Worm (Caenorhabditis elegans) whole organism, L2 larva: Measurements from ENCODE around the gene srx-122.

Source experiments
- C34F6.9 ChIP-seq: fragments of 150-350 bp; optimal IDR thresholded peaks from 2 replicates; lab custom pipeline; 2014; ENCODE audit warnings: missing biosample characterization, missing genetic modification characterization
- F13H6.1 ChIP-seq: sonication (generic microtip); optimal IDR thresholded peaks from 2 replicates; lab custom pipeline; 2016; ENCODE audit warnings: missing genetic modification characterization, missing compliant biosample characterization
- Y55F3AM.14 ChIP-seq: fragments of 200-800 bp; sonication (Bioruptor generic); optimal IDR thresholded peaks from 2 replicates; lab custom pipeline; 2018; ENCODE audit warnings: mild to moderate bottlenecking, missing genetic modification characterization, missing compliant biosample characterization
- ZK546.5 ChIP-seq: sonication (generic microtip); optimal IDR thresholded peaks from 2 replicates; lab custom pipeline; 2017; ENCODE audit warnings: missing biosample characterization, missing genetic modification characterization
- alr-1 ChIP-seq: fragments of 150-350 bp; optimal IDR thresholded peaks from 2 replicates; lab custom pipeline; 2014; ENCODE audit warnings: missing biosample characterization, missing genetic modification characterization
- ama-1 ChIP-seq: fragments of 150-350 bp; optimal IDR thresholded peaks from 2 replicates; lab custom pipeline; 2018; ENCODE audit warnings: inconsistent platforms
- blmp-1 ChIP-seq: sonication (generic microtip); optimal IDR thresholded peaks from 2 replicates; lab custom pipeline; 2017; ENCODE audit warnings: missing genetic modification characterization, mild to moderate bottlenecking, missing compliant biosample characterization, antibody characterized with exemption, moderate library complexity; ENCODE audit not compliant: insufficient read depth
- ceh-16 ChIP-seq: fragments of 150-350 bp; optimal IDR thresholded peaks from 2 replicates; lab custom pipeline; 2014; ENCODE audit warnings: missing biosample characterization, missing genetic modification characterization
- ceh-82 ChIP-seq: fragments of 150-350 bp; optimal IDR thresholded peaks from 2 replicates; lab custom pipeline; 2014; ENCODE audit warnings: missing biosample characterization, missing genetic modification characterization
- crh-2 ChIP-seq: sonication (generic microtip); optimal IDR thresholded peaks from 2 replicates; lab custom pipeline; 2017; ENCODE audit warnings: missing biosample characterization, missing genetic modification characterization
- dmd-4 ChIP-seq: sonication (generic microtip); optimal IDR thresholded peaks from 2 replicates; lab custom pipeline; 2017; ENCODE audit warnings: missing biosample characterization, missing genetic modification characterization
- egl-27 ChIP-seq: sonication (generic microtip); optimal IDR thresholded peaks from 3 replicates; lab custom pipeline; 2017; ENCODE audit warnings: missing biosample characterization, missing genetic modification reagents, missing genetic modification characterization
- elt-1 ChIP-seq: fragments of 150-350 bp; optimal IDR thresholded peaks from 2 replicates; lab custom pipeline; 2014; ENCODE audit warnings: missing biosample characterization, missing genetic modification characterization
- elt-3 ChIP-seq: sonication (generic microtip); optimal IDR thresholded peaks from 2 replicates; lab custom pipeline; 2017; ENCODE audit warnings: missing biosample characterization, missing genetic modification characterization
- fos-1 ChIP-seq: fragments of 150-350 bp; optimal IDR thresholded peaks from 2 replicates; lab custom pipeline; 2014; ENCODE audit warnings: missing biosample characterization, missing genetic modification characterization
- gmeb-1 ChIP-seq: fragments of 150-350 bp; optimal IDR thresholded peaks from 2 replicates; lab custom pipeline; 2014; ENCODE audit warnings: missing biosample characterization, missing genetic modification characterization
- lin-11 ChIP-seq: fragments of 150-350 bp; sonication (generic microtip); optimal IDR thresholded peaks from 2 replicates; lab custom pipeline; 2014; ENCODE audit warnings: missing biosample characterization, missing genetic modification characterization, inconsistent platforms, mixed read lengths
- lin-13 ChIP-seq: fragments of 150-350 bp; optimal IDR thresholded peaks from 2 replicates; lab custom pipeline; 2014; ENCODE audit warnings: missing biosample characterization, missing genetic modification reagents, missing genetic modification characterization
- lsy-2 ChIP-seq, 2 experiments: fragments of 150-350 bp in 1 of 2; sonication (generic microtip) in 1 of 2; optimal IDR thresholded peaks; 2 replicates each; lab custom pipeline; 2014 to 2017; ENCODE audit warnings: missing biosample characterization in 2 of 2, missing genetic modification characterization in 2 of 2
- mab-5 ChIP-seq: fragments of 150-350 bp; optimal IDR thresholded peaks from 2 replicates; lab custom pipeline; 2014; ENCODE audit warnings: missing biosample characterization, missing genetic modification characterization
- mbf-1 ChIP-seq: sonication (generic microtip); optimal IDR thresholded peaks from 2 replicates; lab custom pipeline; 2017; ENCODE audit warnings: missing biosample characterization, missing genetic modification characterization
- mdl-1 ChIP-seq, 2 experiments: fragments of 150-350 bp in 1 of 2; sonication (generic microtip) in 1 of 2; optimal IDR thresholded peaks; 2 replicates each; lab custom pipeline; 2017; ENCODE audit warnings: missing biosample characterization in 2 of 2, missing genetic modification characterization in 2 of 2
- nhr-11 ChIP-seq: fragments of 150-350 bp; optimal IDR thresholded peaks from 2 replicates; lab custom pipeline; 2014; ENCODE audit warnings: missing biosample characterization, missing genetic modification characterization
- nhr-129 ChIP-seq: fragments of 150-350 bp; optimal IDR thresholded peaks from 2 replicates; lab custom pipeline; 2014; ENCODE audit warnings: missing biosample characterization, missing genetic modification characterization
- nhr-21 ChIP-seq: fragments of 150-350 bp; optimal IDR thresholded peaks from 2 replicates; lab custom pipeline; 2014; ENCODE audit warnings: missing biosample characterization, missing genetic modification characterization
- nhr-237 ChIP-seq: fragments of 150-350 bp; optimal IDR thresholded peaks from 2 replicates; lab custom pipeline; 2014; ENCODE audit warnings: missing biosample characterization, missing genetic modification characterization
- nhr-25 ChIP-seq: fragments of 150-350 bp; sonication (generic microtip); optimal IDR thresholded peaks from 3 replicates; lab custom pipeline; 2014; ENCODE audit warnings: missing biosample characterization, missing genetic modification characterization
- nhr-6 ChIP-seq: fragments of 150-350 bp; optimal IDR thresholded peaks from 2 replicates; lab custom pipeline; 2014; ENCODE audit warnings: missing biosample characterization, missing genetic modification characterization
- peb-1 ChIP-seq: fragments of 150-350 bp; optimal IDR thresholded peaks from 2 replicates; lab custom pipeline; 2014; ENCODE audit warnings: missing biosample characterization, missing genetic modification characterization
- sem-4 ChIP-seq: fragments of 150-350 bp; optimal IDR thresholded peaks from 2 replicates; lab custom pipeline; 2014; ENCODE audit warnings: missing biosample characterization, missing genetic modification reagents, missing genetic modification characterization
- sma-3 ChIP-seq: sonication (generic microtip); optimal IDR thresholded peaks from 2 replicates; lab custom pipeline; 2016; ENCODE audit warnings: missing genetic modification reagents, missing genetic modification characterization, missing compliant biosample characterization
- sma-9 ChIP-seq, 2 experiments: fragments of 150-350 bp in 1 of 2; sonication (generic microtip) in 1 of 2; optimal IDR thresholded peaks; 2 replicates each; lab custom pipeline; 2014 to 2016; ENCODE audit warnings: missing genetic modification characterization in 2 of 2, mild to moderate bottlenecking in 1 of 2, missing biosample characterization in 1 of 2, missing compliant biosample characterization in 1 of 2, missing genetic modification reagents in 1 of 2, moderate library complexity in 1 of 2
- snpc-4 ChIP-seq: fragments of 150-350 bp; optimal IDR thresholded peaks from 2 replicates; lab custom pipeline; 2014; ENCODE audit warnings: missing biosample characterization, missing genetic modification characterization
- unc-55 ChIP-seq: fragments of 150-350 bp; sonication (generic microtip); optimal IDR thresholded peaks from 3 replicates; lab custom pipeline; 2014; ENCODE audit warnings: missing biosample characterization, missing genetic modification reagents, missing genetic modification characterization
- unc-62 ChIP-seq: fragments of 150-350 bp; optimal IDR thresholded peaks from 2 replicates; lab custom pipeline; 2014; ENCODE audit warnings: missing biosample characterization, missing genetic modification reagents, missing genetic modification characterization
- zag-1 ChIP-seq: fragments of 150-350 bp; optimal IDR thresholded peaks from 2 replicates; lab custom pipeline; 2014; ENCODE audit warnings: missing biosample characterization, missing genetic modification characterization
- ztf-11 ChIP-seq: sonication (generic microtip); optimal IDR thresholded peaks from 2 replicates; lab custom pipeline; 2017; ENCODE audit warnings: missing biosample characterization, missing genetic modification characterization
- ztf-4 ChIP-seq: fragments of 150-350 bp; optimal IDR thresholded peaks from 2 replicates; lab custom pipeline; 2014; ENCODE audit warnings: missing biosample characterization, missing genetic modification characterization

Gene srx-122

ce11 chrV:3318975-3319374 lies 21.3 kb upstream of the srx-122 start, which contains the start of gene F35F10.13:
Gene F35F10.13, minus strand, starts transcription at chrV:3319075.
- TF ChIP-seq egl-27, result no peak
- no peak for TF ChIP-seq nhr-129 (tag; lab: Kevin White, UChicago)
- TF ChIP-seq mab-5, result no peak
- TF ChIP-seq ama-1 (lab: Kevin White, UChicago), result no peak
- TF ChIP-seq dmd-4 (tag; lab: Kevin White, UChicago), result no peak

DNA sequence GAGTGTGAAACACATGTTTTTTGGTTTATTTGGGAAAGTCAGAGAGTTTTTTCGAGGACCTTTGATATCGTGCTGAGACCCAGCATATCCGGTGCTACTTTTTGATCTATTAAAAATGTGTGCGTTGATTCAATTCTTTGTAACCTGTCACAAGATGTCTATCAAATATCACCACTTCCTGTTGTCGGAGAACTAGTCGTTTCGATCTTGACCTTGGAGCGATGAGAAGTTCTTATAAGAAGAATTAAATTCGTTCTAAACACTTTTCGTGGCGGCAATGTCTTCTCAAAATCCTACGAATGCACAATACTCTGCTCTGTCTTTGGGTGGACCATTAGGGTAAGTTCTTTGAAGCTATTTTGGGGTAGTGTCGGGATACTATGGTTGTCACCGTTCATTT lies 18.4 kb upstream of the srx-122 start, which contains the start of gene F35F10.1:
Gene F35F10.1, plus strand, starts transcription at position 200 of the 400 bp plus-strand sequence.
- TF ChIP-seq sma-9 (GFP tag; optimal IDR thresholded peaks at IDR 0.05; lab: Kevin White, UChicago) (peak; percentile 70), sma-9 (tag; optimal IDR thresholded peaks at IDR 0.05; lab: Kevin White, UChicago) (no peak), ceh-82 (no peak)

DNA sequence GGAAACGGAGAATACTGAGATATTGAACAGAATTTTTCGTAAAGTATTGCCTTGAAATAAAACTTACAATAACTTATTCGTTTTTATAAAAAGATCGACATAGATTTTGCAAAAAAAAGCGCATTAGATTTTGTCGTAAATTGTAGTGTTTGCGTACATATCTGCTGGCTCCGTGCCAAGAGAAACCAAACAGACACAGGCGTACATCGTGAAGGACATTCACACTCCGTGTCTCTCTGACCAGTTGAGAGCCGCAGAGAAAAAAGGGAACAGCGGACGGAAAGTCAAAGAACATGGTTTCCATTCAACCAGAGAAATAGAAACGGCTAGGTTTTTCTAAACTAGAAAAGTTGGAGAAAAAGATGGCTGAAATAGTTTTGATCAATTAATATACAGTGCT lies 17.6 kb upstream of the srx-122 start, which contains the start of gene arrd-19:
Gene arrd-19, minus strand, starts transcription at position 209 of the 400 bp plus-strand sequence.
- no peak for TF ChIP-seq ceh-16
- no peak for TF ChIP-seq nhr-11 (tag; lab: Kevin White, UChicago)
- TF ChIP-seq elt-1 (tag; lab: Kevin White, UChicago), result no peak
- no peak for TF ChIP-seq elt-3
- TF ChIP-seq nhr-21, result peak; percentile 82
- TF ChIP-seq sma-9 (GFP tag; optimal IDR thresholded peaks at IDR 0.05; lab: Kevin White, UChicago), result peak; percentile 98
- TF ChIP-seq sma-9 (tag; optimal IDR thresholded peaks at IDR 0.05; lab: Kevin White, UChicago), result no peak
- no peak for TF ChIP-seq alr-1 (tag; lab: Kevin White, UChicago)
- peak; percentile 68 for TF ChIP-seq blmp-1 (tag; lab: Kevin White, UChicago)
- peak; percentile 64 for TF ChIP-seq sem-4 (tag; lab: Kevin White, UChicago)
- TF ChIP-seq mbf-1 (tag; lab: Kevin White, UChicago), result no peak
- TF ChIP-seq C34F6.9 (tag; lab: Kevin White, UChicago), result peak; percentile 91
- TF ChIP-seq Y55F3AM.14, result no peak
- peak; percentile 72 for TF ChIP-seq sma-3 (GFP tag; lab: Kevin White, UChicago)
- peak; percentile 91 for TF ChIP-seq F13H6.1 (tag; lab: Kevin White, UChicago)
- TF ChIP-seq unc-62 (GFP tag; lab: Kevin White, UChicago), result no peak
- TF ChIP-seq crh-2, result peak; percentile 80
- TF ChIP-seq nhr-6 (tag; lab: Kevin White, UChicago), result peak; percentile 76
- TF ChIP-seq nhr-25 (tag; lab: Kevin White, UChicago), result peak; percentile 84
- TF ChIP-seq egl-27, result peak; percentile 78
- TF ChIP-seq ztf-4 (tag; lab: Kevin White, UChicago), result peak; percentile 40
- peak; percentile 24 for TF ChIP-seq lin-11 (tag; lab: Kevin White, UChicago)
- TF ChIP-seq dmd-4 (tag; lab: Kevin White, UChicago), result no peak
- peak; percentile 64 for TF ChIP-seq zag-1 (tag; lab: Kevin White, UChicago)
- TF ChIP-seq ztf-11, result no peak
- no peak for TF ChIP-seq ceh-82
- peak; percentile 69 for TF ChIP-seq unc-55
- no peak for TF ChIP-seq ZK546.5
- TF ChIP-seq peb-1 (tag; lab: Kevin White, UChicago), result no peak
- peak; percentile 76 for TF ChIP-seq lin-13 (GFP tag; lab: Kevin White, UChicago)
- TF ChIP-seq nhr-129 (tag; lab: Kevin White, UChicago), result peak; percentile 80
- TF ChIP-seq nhr-237 (tag; lab: Kevin White, UChicago), result no peak
- TF ChIP-seq fos-1 (tag; lab: Kevin White, UChicago), result peak; percentile 72
- TF ChIP-seq snpc-4 (tag; lab: Kevin White, UChicago), result peak; percentile 31
- TF ChIP-seq mdl-1 (tag; optimal IDR thresholded peaks at IDR 0.05; lab: Kevin White, UChicago), result peak; percentile 58 to 65
- TF ChIP-seq gmeb-1 (tag; lab: Kevin White, UChicago), result peak; percentile 47
- peak; percentile 41 to 88 for TF ChIP-seq lsy-2 (tag; optimal IDR thresholded peaks at IDR 0.05; lab: Kevin White, UChicago)
